Worm (Caenorhabditis elegans) whole organism, L1 larva: ENCODE data around the gene T05A8.8.

Experiments used
- C04F5.9 ChIP-seq: sonication (generic microtip); optimal IDR thresholded peaks from 2 replicates; lab custom pipeline; 2016; ENCODE audit warnings: missing genetic modification characterization, missing compliant biosample characterization
- C34B4.2 ChIP-seq: sonication (generic microtip); optimal IDR thresholded peaks from 2 replicates; lab custom pipeline; 2017; ENCODE audit warnings: mild to moderate bottlenecking, missing genetic modification characterization, missing compliant biosample characterization
- F16B12.6 ChIP-seq: fragments of 150-350 bp; optimal IDR thresholded peaks from 2 replicates; lab custom pipeline; 2014; ENCODE audit warnings: missing biosample characterization, missing genetic modification characterization
- Y116A8C.19 ChIP-seq: sonication (generic microtip); optimal IDR thresholded peaks from 2 replicates; lab custom pipeline; 2016; ENCODE audit warnings: missing compliant biosample characterization, missing genetic modification characterization, borderline replicate concordance
- alr-1 ChIP-seq: fragments of 200-800 bp; sonication (Bioruptor generic); optimal IDR thresholded peaks from 2 replicates; lab custom pipeline; 2018; ENCODE audit warnings: borderline replicate concordance, mild to moderate bottlenecking, missing genetic modification characterization, missing compliant biosample characterization
- aly-2 ChIP-seq: fragments of 150-350 bp; optimal IDR thresholded peaks from 2 replicates; lab custom pipeline; 2014; ENCODE audit warnings: missing biosample characterization, missing genetic modification characterization
- ama-1 ChIP-seq: fragments of 150-350 bp; optimal IDR thresholded peaks from 2 replicates; lab custom pipeline; 2014
- ceh-63 ChIP-seq: fragments of 200-800 bp; sonication (Bioruptor generic); optimal IDR thresholded peaks from 2 replicates; lab custom pipeline; 2018; ENCODE audit warnings: mild to moderate bottlenecking, missing genetic modification characterization, missing compliant biosample characterization
- ceh-88 ChIP-seq: fragments of 200-800 bp; sonication (Bioruptor generic); IDR thresholded peaks from 2 replicates; pipeline ENCODE4 v1.3.6; 2022; ENCODE audit warnings: missing genetic modification characterization, missing compliant biosample characterization
- ces-1 ChIP-seq: fragments of 150-350 bp; optimal IDR thresholded peaks from 2 replicates; lab custom pipeline; 2014; ENCODE audit warnings: missing biosample characterization, missing genetic modification reagents, missing genetic modification characterization
- dsc-1 ChIP-seq: sonication (generic microtip); optimal IDR thresholded peaks from 2 replicates; lab custom pipeline; 2016; ENCODE audit warnings: mild to moderate bottlenecking, missing genetic modification characterization, missing compliant biosample characterization
- efl-1 ChIP-seq, 4 experiments: fragments of 150-350 bp; optimal IDR thresholded peaks in 3 of 4; peaks in 1 of 4; 1 replicate in 1 of 4; 2 replicates in 3 of 4; lab custom pipeline; 2014; ENCODE audit warnings: missing biosample characterization in 2 of 4, missing genetic modification characterization in 2 of 4, missing genetic modification reagents in 2 of 4
- efl-3 ChIP-seq: fragments of 200-800 bp; sonication (Bioruptor generic); optimal IDR thresholded peaks from 2 replicates; lab custom pipeline; 2018; ENCODE audit warnings: mild to moderate bottlenecking, missing genetic modification characterization, missing compliant biosample characterization
- egl-27 ChIP-seq, 2 experiments: fragments of 150-350 bp in 1 of 2; sonication (generic microtip); optimal IDR thresholded peaks; 3 replicates each; lab custom pipeline; 2017 to 2018; ENCODE audit warnings: missing biosample characterization in 2 of 2, missing genetic modification characterization in 2 of 2, missing genetic modification reagents in 2 of 2
- elt-3 ChIP-seq, 6 experiments: fragments of 150-350 bp in 1 of 6; sonication (generic microtip); optimal IDR thresholded peaks; 2 replicates each; lab custom pipeline; 2017 to 2018; ENCODE audit warnings: missing biosample characterization in 6 of 6, missing genetic modification characterization in 6 of 6, inconsistent platforms in 1 of 6
- fkh-10 ChIP-seq: sonication (generic microtip); optimal IDR thresholded peaks from 2 replicates; lab custom pipeline; 2017; ENCODE audit warnings: missing biosample characterization, missing genetic modification reagents, missing genetic modification characterization
- fkh-4 ChIP-seq: sonication (generic microtip); optimal IDR thresholded peaks from 2 replicates; lab custom pipeline; 2016; ENCODE audit warnings: missing compliant biosample characterization, missing genetic modification characterization, borderline replicate concordance
- fos-1 ChIP-seq: fragments of 150-350 bp; optimal IDR thresholded peaks from 2 replicates; lab custom pipeline; 2014; ENCODE audit warnings: missing biosample characterization, missing genetic modification characterization
- grh-1 ChIP-seq: fragments of 200-800 bp; sonication (Bioruptor generic); IDR thresholded peaks from 2 replicates; pipeline ENCODE4 v1.3.6; 2022; ENCODE audit warnings: missing genetic modification reagents, missing genetic modification characterization, missing compliant biosample characterization
- hlh-4 ChIP-seq: sonication (generic microtip); optimal IDR thresholded peaks from 2 replicates; lab custom pipeline; 2016; ENCODE audit warnings: mild to moderate bottlenecking, missing genetic modification characterization, missing compliant biosample characterization
- irx-1 ChIP-seq: sonication (generic microtip); optimal IDR thresholded peaks from 2 replicates; lab custom pipeline; 2016; ENCODE audit warnings: missing genetic modification characterization, missing compliant biosample characterization
- isw-1 ChIP-seq: fragments of 200-800 bp; sonication (Bioruptor generic); IDR thresholded peaks from 2 replicates; pipeline ENCODE4 v1.3.6; 2022; ENCODE audit warnings: missing genetic modification characterization, missing compliant biosample characterization
- jun-1 ChIP-seq: fragments of 150-350 bp; optimal IDR thresholded peaks from 2 replicates; lab custom pipeline; 2014; ENCODE audit warnings: missing biosample characterization, missing genetic modification reagents, missing genetic modification characterization
- lin-13 ChIP-seq: fragments of 150-350 bp; optimal IDR thresholded peaks from 2 replicates; lab custom pipeline; 2014; ENCODE audit warnings: missing biosample characterization, missing genetic modification reagents, missing genetic modification characterization
- lin-14 ChIP-seq: fragments of 200-800 bp; sonication (Bioruptor generic); optimal IDR thresholded peaks from 2 replicates; lab custom pipeline; 2018; ENCODE audit warnings: mild to moderate bottlenecking, missing genetic modification characterization, moderate library complexity, missing compliant biosample characterization
- lin-15B ChIP-seq: fragments of 150-350 bp; sonication (generic microtip); optimal IDR thresholded peaks from 3 replicates; lab custom pipeline; 2014; ENCODE audit warnings: missing biosample characterization, missing genetic modification characterization
- lin-35 ChIP-seq, 2 experiments: fragments of 150-350 bp; optimal IDR thresholded peaks; 2 replicates each; lab custom pipeline; 2014; ENCODE audit warnings: missing biosample characterization in 2 of 2, missing genetic modification characterization in 2 of 2, missing genetic modification reagents in 2 of 2
- lin-39 ChIP-seq: fragments of 150-350 bp; optimal IDR thresholded peaks from 2 replicates; lab custom pipeline; 2014; ENCODE audit warnings: missing biosample characterization, missing genetic modification reagents, missing genetic modification characterization
- lsy-2 ChIP-seq, 2 experiments: fragments of 150-350 bp; optimal IDR thresholded peaks; 2 replicates each; lab custom pipeline; 2014; ENCODE audit warnings: missing biosample characterization in 2 of 2, missing genetic modification characterization in 2 of 2
- mab-9 ChIP-seq: fragments of 200-800 bp; sonication (Bioruptor generic); IDR thresholded peaks from 2 replicates; pipeline ENCODE4 v1.3.6; 2022; ENCODE audit warnings: missing genetic modification reagents, missing genetic modification characterization, missing compliant biosample characterization
- mdl-1 ChIP-seq, 2 experiments: fragments of 150-350 bp; optimal IDR thresholded peaks; 2 replicates each; lab custom pipeline; 2014 to 2017; ENCODE audit warnings: missing biosample characterization in 2 of 2, missing genetic modification characterization in 2 of 2, inconsistent platforms in 1 of 2
- mef-2 ChIP-seq: fragments of 150-350 bp; optimal IDR thresholded peaks from 2 replicates; lab custom pipeline; 2014; ENCODE audit warnings: missing biosample characterization, missing genetic modification characterization
- mep-1 ChIP-seq: fragments of 150-350 bp; optimal IDR thresholded peaks from 2 replicates; lab custom pipeline; 2014; ENCODE audit warnings: missing biosample characterization, missing genetic modification characterization
- nhr-11 ChIP-seq: fragments of 150-350 bp; optimal IDR thresholded peaks from 2 replicates; lab custom pipeline; 2014; ENCODE audit warnings: missing biosample characterization, missing genetic modification characterization
- nhr-12 ChIP-seq: sonication (generic microtip); optimal IDR thresholded peaks from 2 replicates; lab custom pipeline; 2017; ENCODE audit warnings: missing biosample characterization, missing genetic modification characterization
- nhr-19 ChIP-seq: fragments of 200-800 bp; sonication (Bioruptor generic); conservative IDR thresholded peaks from 2 replicates; pipeline ENCODE4 v1.3.6; 2022; ENCODE audit warnings: missing genetic modification characterization, missing compliant biosample characterization
- nhr-20 ChIP-seq: sonication (generic microtip); optimal IDR thresholded peaks from 2 replicates; lab custom pipeline; 2016; ENCODE audit warnings: mild to moderate bottlenecking, missing genetic modification characterization, missing compliant biosample characterization
- nhr-237 ChIP-seq: fragments of 150-350 bp; optimal IDR thresholded peaks from 2 replicates; lab custom pipeline; 2014; ENCODE audit warnings: missing biosample characterization, missing genetic modification characterization
- nhr-47 ChIP-seq: sonication (generic microtip); optimal IDR thresholded peaks from 2 replicates; lab custom pipeline; 2016; ENCODE audit warnings: mild to moderate bottlenecking, missing genetic modification characterization, moderate library complexity, missing compliant biosample characterization
- nhr-71 ChIP-seq: sonication (generic microtip); optimal IDR thresholded peaks from 2 replicates; lab custom pipeline; 2016; ENCODE audit warnings: mild to moderate bottlenecking, missing genetic modification characterization, moderate library complexity, missing compliant biosample characterization
- nhr-76 ChIP-seq: sonication (generic microtip); optimal IDR thresholded peaks from 2 replicates; lab custom pipeline; 2017; ENCODE audit warnings: missing biosample characterization, missing genetic modification characterization
- nhr-77 ChIP-seq: fragments of 150-350 bp; optimal IDR thresholded peaks from 2 replicates; lab custom pipeline; 2014; ENCODE audit warnings: missing biosample characterization, missing genetic modification characterization
- nhr-84 ChIP-seq: sonication (generic microtip); optimal IDR thresholded peaks from 2 replicates; lab custom pipeline; 2017; ENCODE audit warnings: missing biosample characterization, missing genetic modification characterization
- pqm-1 ChIP-seq: sonication (generic microtip); optimal IDR thresholded peaks from 3 replicates; lab custom pipeline; 2017; ENCODE audit warnings: missing biosample characterization, missing genetic modification characterization
- rnt-1 ChIP-seq: sonication (generic microtip); optimal IDR thresholded peaks from 2 replicates; lab custom pipeline; 2016; ENCODE audit warnings: mild to moderate bottlenecking, missing genetic modification characterization, moderate library complexity, missing compliant biosample characterization
- snpc-4 ChIP-seq: fragments of 150-350 bp; optimal IDR thresholded peaks from 2 replicates; lab custom pipeline; 2014; ENCODE audit warnings: missing biosample characterization, missing genetic modification characterization
- snu-23 ChIP-seq: sonication (generic microtip); optimal IDR thresholded peaks from 2 replicates; lab custom pipeline; 2016; ENCODE audit warnings: missing genetic modification characterization, missing compliant biosample characterization
- sox-4 ChIP-seq: sonication (generic microtip); optimal IDR thresholded peaks from 2 replicates; lab custom pipeline; 2016; ENCODE audit warnings: missing genetic modification characterization, missing compliant biosample characterization
- unc-30 ChIP-seq: sonication (generic microtip); optimal IDR thresholded peaks from 2 replicates; lab custom pipeline; 2017; ENCODE audit warnings: missing biosample characterization, missing genetic modification characterization
- unc-86 ChIP-seq: sonication (generic microtip); optimal IDR thresholded peaks from 2 replicates; lab custom pipeline; 2016; ENCODE audit warnings: missing genetic modification characterization, missing compliant biosample characterization
- unc-98 ChIP-seq: fragments of 200-800 bp; sonication (Bioruptor generic); IDR thresholded peaks from 2 replicates; pipeline ENCODE4 v1.3.6; 2022; ENCODE audit warnings: missing genetic modification characterization, missing compliant biosample characterization
- vab-15 ChIP-seq: sonication (generic microtip); optimal IDR thresholded peaks from 2 replicates; lab custom pipeline; 2017; ENCODE audit warnings: missing genotype, mild to moderate bottlenecking, missing genetic modification characterization, missing compliant biosample characterization
- zip-4 ChIP-seq: fragments of 200-800 bp; sonication (Bioruptor generic); optimal IDR thresholded peaks from 2 replicates; lab custom pipeline; 2018; ENCODE audit warnings: mild to moderate bottlenecking, missing genetic modification characterization, moderate library complexity, missing compliant biosample characterization
- ztf-11 ChIP-seq, 2 experiments: sonication (generic microtip); optimal IDR thresholded peaks; 2 replicates each; lab custom pipeline; 2016 to 2017; ENCODE audit warnings: missing genetic modification characterization in 2 of 2, missing biosample characterization in 1 of 2, missing compliant biosample characterization in 1 of 2

Gene T05A8.8

ce11 chrII:2734735-2735134, 1.7 kb upstream of the T05A8.8 start (continued):
- no peak for TF ChIP-seq vab-15 (tag; lab: Kevin White, UChicago)
- no peak for TF ChIP-seq mab-9 (GFP tag; lab: Robert Waterston, UW)
- TF ChIP-seq fkh-4 (tag; lab: Kevin White, UChicago) = no peak
- TF ChIP-seq lin-15B (tag; lab: Kevin White, UChicago) = no peak
- TF ChIP-seq snu-23 (GFP tag; lab: Kevin White, UChicago) = peak; percentile 33
- TF ChIP-seq lin-35 (GFP tag; optimal IDR thresholded peaks at IDR 0.05; lab: Kevin White, UChicago) = peak in 1 of 2 experiments; percentile 4
- TF ChIP-seq ceh-88 = no peak
- TF ChIP-seq Y116A8C.19 (tag; lab: Kevin White, UChicago) = no peak
- TF ChIP-seq ztf-11 (tag; optimal IDR thresholded peaks at IDR 0.05; lab: Kevin White, UChicago) = no peak
- no peak for TF ChIP-seq aly-2 (tag; lab: Kevin White, UChicago)
- TF ChIP-seq sox-4 (tag; lab: Kevin White, UChicago) = no peak
- TF ChIP-seq snpc-4 (tag; lab: Kevin White, UChicago) = no peak
- peak; percentile 40 to 44 for TF ChIP-seq efl-1 (optimal IDR thresholded peaks at IDR 0.05; lab: Kevin White, UChicago)
- TF ChIP-seq efl-1 (GFP tag; optimal IDR thresholded peaks at IDR 0.05 in 1 of 2; lab: Kevin White, UChicago) = peak; percentile 0 to 93
- TF ChIP-seq egl-27 (tag; optimal IDR thresholded peaks at IDR 0.05; lab: Kevin White, UChicago) = no peak
- no peak for TF ChIP-seq lin-13 (GFP tag; lab: Kevin White, UChicago)
- no peak for TF ChIP-seq efl-3 (GFP tag; lab: Kevin White, UChicago)
- TF ChIP-seq isw-1 (GFP tag; lab: Robert Waterston, UW) = no peak
- no peak for TF ChIP-seq grh-1 (GFP tag; lab: Robert Waterston, UW)
- TF ChIP-seq rnt-1 (tag; lab: Kevin White, UChicago) = peak; percentile 51
- no peak for TF ChIP-seq lin-39 (tag; lab: Kevin White, UChicago)
- no peak for TF ChIP-seq fkh-10 (GFP tag; lab: Kevin White, UChicago)
- no peak for TF ChIP-seq alr-1 (tag; lab: Kevin White, UChicago)
- no peak for TF ChIP-seq nhr-77 (tag; lab: Kevin White, UChicago)
- no peak for TF ChIP-seq zip-4 (GFP tag; lab: Kevin White, UChicago)
- no peak for TF ChIP-seq mef-2 (tag; lab: Kevin White, UChicago)
- TF ChIP-seq mep-1 = peak; percentile 22
- TF ChIP-seq C34B4.2 = no peak
- peak; percentile 44 for TF ChIP-seq nhr-71
- TF ChIP-seq nhr-237 = no peak
- no peak for TF ChIP-seq unc-86
- no peak for TF ChIP-seq hlh-4 (tag; lab: Kevin White, UChicago)
- no peak for TF ChIP-seq nhr-84 (tag; lab: Kevin White, UChicago)
- no peak for TF ChIP-seq nhr-19 (GFP tag; lab: Robert Waterston, UW)
- TF ChIP-seq jun-1 = no peak
- TF ChIP-seq elt-3 (tag; optimal IDR thresholded peaks at IDR 0.05; lab: Kevin White, UChicago) = no peak
- TF ChIP-seq mdl-1 (tag; optimal IDR thresholded peaks at IDR 0.05; lab: Kevin White, UChicago) = no peak
- TF ChIP-seq pqm-1 (tag; lab: Kevin White, UChicago) = no peak
- TF ChIP-seq lin-14 (GFP tag; lab: Kevin White, UChicago) = peak; percentile 88
- TF ChIP-seq unc-98 (GFP tag; lab: Robert Waterston, UW) = no peak
- no peak for TF ChIP-seq irx-1 (tag; lab: Kevin White, UChicago)
- no peak for TF ChIP-seq nhr-12 (tag; lab: Kevin White, UChicago)
- TF ChIP-seq dsc-1 (tag; lab: Kevin White, UChicago) = no peak
- TF ChIP-seq C04F5.9 = no peak
- no peak for TF ChIP-seq ceh-63 (GFP tag; lab: Kevin White, UChicago)
- TF ChIP-seq unc-30 (tag; lab: Kevin White, UChicago) = no peak
- no peak for TF ChIP-seq nhr-11 (tag; lab: Kevin White, UChicago)
- TF ChIP-seq fos-1 (tag; lab: Kevin White, UChicago) = no peak
- no peak for TF ChIP-seq nhr-20 (tag; lab: Kevin White, UChicago)
- no peak for TF ChIP-seq nhr-76 (tag; lab: Kevin White, UChicago)
- peak; percentile 19 for TF ChIP-seq nhr-47 (tag; lab: Kevin White, UChicago)
- no peak for TF ChIP-seq ces-1 (GFP tag; lab: Kevin White, UChicago)
- TF ChIP-seq lsy-2 (tag; optimal IDR thresholded peaks at IDR 0.05; lab: Kevin White, UChicago) = peak in 1 of 2 experiments; percentile 38
- TF ChIP-seq F16B12.6 (tag; lab: Kevin White, UChicago) = no peak
- TF ChIP-seq ama-1 (lab: Kevin White, UChicago) = no peak
